Worm (Caenorhabditis elegans) whole organism, L4 larva: ENCODE data around the gene Y110A2AL.3.

ENCODE experiments used
- F44E2.7 ChIP-seq: fragments of 200-800 bp; sonication (Bioruptor generic); IDR thresholded peaks from 2 replicates; pipeline ENCODE4 v2.1.2; 2022; ENCODE audit warnings: missing genetic modification characterization, missing compliant biosample characterization
- F49E8.2 ChIP-seq: sonication (generic microtip); optimal IDR thresholded peaks from 2 replicates; lab custom pipeline; 2016; ENCODE audit warnings: missing compliant biosample characterization, mild to moderate bottlenecking, missing genetic modification characterization, borderline replicate concordance
- dmd-8 ChIP-seq: fragments of 200-800 bp; sonication (Bioruptor generic); IDR thresholded peaks from 2 replicates; pipeline ENCODE4 v1.3.6; 2022; ENCODE audit warnings: missing genetic modification characterization, missing compliant biosample characterization
- dpl-1 ChIP-seq: fragments of 150-350 bp; optimal IDR thresholded peaks from 2 replicates; lab custom pipeline; 2014; ENCODE audit warnings: missing biosample characterization, missing genetic modification reagents, missing genetic modification characterization
- fos-1 ChIP-seq: fragments of 150-350 bp; optimal IDR thresholded peaks from 2 replicates; lab custom pipeline; 2014; ENCODE audit warnings: missing biosample characterization, missing genetic modification characterization
- jun-1 ChIP-seq: fragments of 150-350 bp; optimal IDR thresholded peaks from 2 replicates; lab custom pipeline; 2014; ENCODE audit warnings: missing biosample characterization, missing genetic modification reagents, missing genetic modification characterization
- mdl-1 ChIP-seq, 2 experiments: fragments of 150-350 bp in 1 of 2; sonication (generic microtip) in 1 of 2; optimal IDR thresholded peaks; 2 replicates each; lab custom pipeline; 2014 to 2017; ENCODE audit warnings: missing biosample characterization in 2 of 2, missing genetic modification characterization in 2 of 2
- mep-1 ChIP-seq: fragments of 150-350 bp; sonication (generic microtip); optimal IDR thresholded peaks from 3 replicates; lab custom pipeline; 2014; ENCODE audit warnings: missing biosample characterization, missing genetic modification characterization
- nhr-11 ChIP-seq: fragments of 150-350 bp; optimal IDR thresholded peaks from 2 replicates; lab custom pipeline; 2014; ENCODE audit warnings: missing biosample characterization, missing genetic modification characterization
- pha-4 ChIP-seq, 2 experiments: fragments of 150-350 bp in 1 of 2; fragments of 200-800 bp in 1 of 2; sonication (Bioruptor generic) in 1 of 2; IDR thresholded peaks in 1 of 2; optimal IDR thresholded peaks in 1 of 2; 2 replicates each; pipeline versions ENCODE4 v1.3.6 to Lab custom; 2014 to 2022; ENCODE audit warnings: missing genetic modification characterization in 2 of 2, missing genetic modification reagents in 2 of 2, missing biosample characterization in 1 of 2, missing compliant biosample characterization in 1 of 2
- snpc-4 ChIP-seq: fragments of 150-350 bp; optimal IDR thresholded peaks from 2 replicates; lab custom pipeline; 2014; ENCODE audit warnings: missing biosample characterization, missing genetic modification characterization
- unc-62 ChIP-seq, 3 experiments: fragments of 150-350 bp in 1 of 3; sonication (generic microtip); optimal IDR thresholded peaks in 2 of 3; peaks in 1 of 3; 1 replicate in 1 of 3; 2 replicates in 2 of 3; lab custom pipeline; 2014 to 2017; ENCODE audit warnings: missing biosample characterization in 3 of 3, missing genetic modification characterization in 3 of 3, missing genetic modification reagents in 3 of 3, missing genotype in 1 of 3
- zfp-3 ChIP-seq: fragments of 200-800 bp; sonication (Bioruptor generic); conservative IDR thresholded peaks from 2 replicates; pipeline ENCODE4 v1.3.6; 2022; ENCODE audit warnings: missing genetic modification reagents, missing genetic modification characterization, missing compliant biosample characterization
- ztf-11 ChIP-seq: fragments of 150-350 bp; optimal IDR thresholded peaks from 2 replicates; lab custom pipeline; 2014; ENCODE audit warnings: missing biosample characterization, missing genetic modification characterization

ce11 chrII:2853767-2854166 lies 13.1 kb upstream of the Y110A2AL.3 start:
- TF ChIP-seq jun-1, result no peak
- no peak for TF ChIP-seq ztf-11
- no peak for TF ChIP-seq unc-62 (GFP tag; optimal IDR thresholded peaks at IDR 0.05 in 1 of 2; lab: Kevin White, UChicago)
- no peak for TF ChIP-seq unc-62 (tag; optimal IDR thresholded peaks at IDR 0.05; lab: Kevin White, UChicago)
- no peak for TF ChIP-seq dmd-8 (GFP tag; lab: Robert Waterston, UW)
- TF ChIP-seq nhr-11 (tag; lab: Kevin White, UChicago), result no peak
- TF ChIP-seq pha-4 (GFP tag; IDR thresholded peaks at IDR 0.05; lab: Robert Waterston, UW), result no peak
- no peak for TF ChIP-seq pha-4 (tag; optimal IDR thresholded peaks at IDR 0.05; lab: Kevin White, UChicago)
- TF ChIP-seq zfp-3 (GFP tag; lab: Robert Waterston, UW), result no peak
- no peak for TF ChIP-seq F44E2.7
- TF ChIP-seq mdl-1 (tag; optimal IDR thresholded peaks at IDR 0.05; lab: Kevin White, UChicago), result no peak
- no peak for TF ChIP-seq mep-1 (tag; lab: Kevin White, UChicago)
- TF ChIP-seq fos-1 (tag; lab: Kevin White, UChicago), result no peak
- TF ChIP-seq snpc-4 (tag; lab: Kevin White, UChicago), result no peak
- TF ChIP-seq dpl-1 (GFP tag; lab: Kevin White, UChicago), result no peak
- no peak for TF ChIP-seq F49E8.2 (tag; lab: Kevin White, UChicago)
